Worm (Caenorhabditis elegans) whole organism, L4 larva: ENCODE measurements around the gene col-116.
A peak's percentile ranks its signal among the peaks of the same experiment; 100 is the strongest.

ENCODE experiments used
- F10B5.3 ChIP-seq: sonication (generic microtip); optimal IDR thresholded peaks from 2 replicates; lab custom pipeline; 2016; ENCODE audit warnings: mild to moderate bottlenecking, missing genetic modification characterization, missing compliant biosample characterization
- F44E2.7 ChIP-seq: fragments of 200-800 bp; sonication (Bioruptor generic); IDR thresholded peaks from 2 replicates; pipeline ENCODE4 v2.1.2; 2022; ENCODE audit warnings: missing genetic modification characterization, missing compliant biosample characterization
- Y105C5A.15 ChIP-seq: fragments of 200-800 bp; sonication (Bioruptor generic); IDR thresholded peaks from 2 replicates; pipeline ENCODE4 v1.3.6; 2022; ENCODE audit warnings: missing genetic modification characterization, missing compliant biosample characterization
- Y5F2A.4 ChIP-seq: fragments of 200-800 bp; sonication (Bioruptor generic); optimal IDR thresholded peaks from 2 replicates; lab custom pipeline; 2018; ENCODE audit warnings: mild to moderate bottlenecking, missing genetic modification characterization, missing compliant biosample characterization
- ZK337.2 ChIP-seq: fragments of 200-800 bp; sonication (Bioruptor generic); IDR thresholded peaks from 2 replicates; pipeline ENCODE4 v1.3.6; 2022; ENCODE audit warnings: missing genetic modification reagents, missing genetic modification characterization, missing compliant biosample characterization
- aha-1 ChIP-seq: fragments of 150-350 bp; peaks from one replicate; lab custom pipeline; 2014; ENCODE audit warnings: missing biosample characterization, missing genetic modification characterization
- aly-2 ChIP-seq: sonication (generic microtip); optimal IDR thresholded peaks from 2 replicates; lab custom pipeline; 2018; ENCODE audit warnings: missing biosample characterization, missing genetic modification characterization
- ceh-28 ChIP-seq: fragments of 150-350 bp; optimal IDR thresholded peaks from 2 replicates; lab custom pipeline; 2014; ENCODE audit warnings: missing biosample characterization, missing genetic modification reagents, missing genetic modification characterization
- ceh-32 ChIP-seq: sonication (generic microtip); optimal IDR thresholded peaks from 2 replicates; lab custom pipeline; 2016; ENCODE audit warnings: mild to moderate bottlenecking, missing genetic modification characterization, missing compliant biosample characterization; ENCODE audit not compliant: poor library complexity
- ceh-62 ChIP-seq: sonication (generic microtip); optimal IDR thresholded peaks from 2 replicates; lab custom pipeline; 2017; ENCODE audit warnings: missing biosample characterization, missing genetic modification characterization
- ceh-82 ChIP-seq: sonication (generic microtip); optimal IDR thresholded peaks from 2 replicates; lab custom pipeline; 2017; ENCODE audit warnings: missing biosample characterization, missing genetic modification characterization
- cey-2 ChIP-seq: sonication (generic microtip); optimal IDR thresholded peaks from 3 replicates; lab custom pipeline; 2017; ENCODE audit warnings: missing genetic modification characterization, mild to moderate bottlenecking, missing compliant biosample characterization, antibody characterized with exemption, borderline replicate concordance; ENCODE audit not compliant: insufficient read depth
- ctbp-1 ChIP-seq: fragments of 200-800 bp; sonication (Bioruptor generic); IDR thresholded peaks from 2 replicates; pipeline ENCODE4 v1.3.6; 2022; ENCODE audit warnings: missing genetic modification reagents, missing genetic modification characterization, missing compliant biosample characterization
- daf-12 ChIP-seq: fragments of 150-350 bp; optimal IDR thresholded peaks from 2 replicates; lab custom pipeline; 2014; ENCODE audit warnings: missing biosample characterization, missing genetic modification reagents, missing genetic modification characterization
- daf-16 ChIP-seq, 3 experiments: sonication (generic microtip); optimal IDR thresholded peaks; 2 replicates each; lab custom pipeline; 2016 to 2017; ENCODE audit warnings: missing genetic modification characterization in 3 of 3, missing genetic modification reagents in 3 of 3, mild to moderate bottlenecking in 2 of 3, missing compliant biosample characterization in 2 of 3, missing biosample characterization in 1 of 3, moderate library complexity in 1 of 3
- daf-19 ChIP-seq: fragments of 200-800 bp; sonication (Bioruptor generic); conservative IDR thresholded peaks from 2 replicates; pipeline ENCODE4 v1.3.6; 2022; ENCODE audit warnings: missing genetic modification characterization, missing compliant biosample characterization
- dmd-6 ChIP-seq: fragments of 200-800 bp; sonication (Bioruptor generic); IDR thresholded peaks from 2 replicates; pipeline ENCODE4 v1.3.6; 2022; ENCODE audit warnings: missing genetic modification reagents, missing genetic modification characterization, missing compliant biosample characterization
- dmd-8 ChIP-seq: fragments of 200-800 bp; sonication (Bioruptor generic); IDR thresholded peaks from 2 replicates; pipeline ENCODE4 v1.3.6; 2022; ENCODE audit warnings: missing genetic modification characterization, missing compliant biosample characterization
- duxl-1 ChIP-seq: sonication (generic microtip); optimal IDR thresholded peaks from 2 replicates; lab custom pipeline; 2016; ENCODE audit warnings: mild to moderate bottlenecking, missing genetic modification characterization, moderate library complexity, missing compliant biosample characterization; ENCODE audit not compliant: poor library complexity
- egl-27 ChIP-seq: sonication (generic microtip); optimal IDR thresholded peaks from 3 replicates; lab custom pipeline; 2017; ENCODE audit warnings: missing biosample characterization, missing genetic modification reagents, missing genetic modification characterization
- gei-8 ChIP-seq: fragments of 200-800 bp; sonication (Bioruptor generic); optimal IDR thresholded peaks from 2 replicates; lab custom pipeline; 2018; ENCODE audit warnings: mild to moderate bottlenecking, missing genetic modification characterization, missing compliant biosample characterization
- hif-1 ChIP-seq, 2 experiments: sonication (generic microtip); optimal IDR thresholded peaks; 2 replicates each; lab custom pipeline; 2016 to 2017; ENCODE audit warnings: missing compliant biosample characterization in 2 of 2, missing genetic modification characterization in 2 of 2, missing genetic modification reagents in 2 of 2, missing genotype in 2 of 2, mild to moderate bottlenecking in 1 of 2
- hlh-30 ChIP-seq: sonication (generic microtip); optimal IDR thresholded peaks from 2 replicates; lab custom pipeline; 2017; ENCODE audit warnings: antibody characterized with exemption, mild to moderate bottlenecking, missing genetic modification characterization, missing compliant biosample characterization; ENCODE audit not compliant: insufficient read depth
- jun-1 ChIP-seq: fragments of 150-350 bp; optimal IDR thresholded peaks from 2 replicates; lab custom pipeline; 2014; ENCODE audit warnings: missing biosample characterization, missing genetic modification reagents, missing genetic modification characterization
- lin-13 ChIP-seq: fragments of 150-350 bp; optimal IDR thresholded peaks from 2 replicates; lab custom pipeline; 2014; ENCODE audit warnings: missing biosample characterization, missing genetic modification reagents, missing genetic modification characterization
- lin-39 ChIP-seq: fragments of 150-350 bp; optimal IDR thresholded peaks from 2 replicates; lab custom pipeline; 2014; ENCODE audit warnings: missing biosample characterization, missing genetic modification reagents, missing genetic modification characterization
- lir-3 ChIP-seq: sonication (generic microtip); optimal IDR thresholded peaks from 2 replicates; lab custom pipeline; 2016; ENCODE audit warnings: mild to moderate bottlenecking, missing genetic modification characterization, missing compliant biosample characterization
- lsy-2 ChIP-seq, 2 experiments: fragments of 150-350 bp in 1 of 2; sonication (generic microtip) in 1 of 2; optimal IDR thresholded peaks; 2 replicates each; lab custom pipeline; 2014 to 2017; ENCODE audit warnings: missing biosample characterization in 2 of 2, missing genetic modification characterization in 2 of 2
- madf-5 ChIP-seq, 2 experiments: fragments of 200-800 bp; sonication (Bioruptor generic); IDR thresholded peaks; 2 replicates each; pipeline ENCODE4 v1.3.6; 2022; ENCODE audit warnings: missing compliant biosample characterization in 2 of 2, missing genetic modification characterization in 2 of 2
- madf-9 ChIP-seq: fragments of 200-800 bp; sonication (Bioruptor generic); conservative IDR thresholded peaks from 2 replicates; pipeline ENCODE4 v1.3.6; 2022; ENCODE audit warnings: missing genetic modification reagents, missing genetic modification characterization, missing compliant biosample characterization
- mdl-1 ChIP-seq, 2 experiments: fragments of 150-350 bp in 1 of 2; sonication (generic microtip) in 1 of 2; optimal IDR thresholded peaks; 2 replicates each; lab custom pipeline; 2014 to 2017; ENCODE audit warnings: missing biosample characterization in 2 of 2, missing genetic modification characterization in 2 of 2
- mep-1 ChIP-seq: fragments of 150-350 bp; sonication (generic microtip); optimal IDR thresholded peaks from 3 replicates; lab custom pipeline; 2014; ENCODE audit warnings: missing biosample characterization, missing genetic modification characterization
- mes-2 ChIP-seq: sonication (generic microtip); optimal IDR thresholded peaks from 2 replicates; lab custom pipeline; 2016; ENCODE audit warnings: missing genotype, mild to moderate bottlenecking, missing genetic modification characterization, missing compliant biosample characterization; ENCODE audit not compliant: poor library complexity, severe bottlenecking
- nhr-25 ChIP-seq: sonication (generic microtip); optimal IDR thresholded peaks from 2 replicates; lab custom pipeline; 2017; ENCODE audit warnings: missing genetic modification characterization, mild to moderate bottlenecking, missing compliant biosample characterization, antibody characterized with exemption, moderate library complexity, borderline replicate concordance; ENCODE audit not compliant: insufficient read depth
- nhr-42 ChIP-seq: fragments of 200-800 bp; sonication (Bioruptor generic); IDR thresholded peaks from 2 replicates; pipeline ENCODE4 v1.3.6; 2022; ENCODE audit warnings: missing genetic modification characterization, missing compliant biosample characterization
- nhr-48 ChIP-seq: sonication (generic microtip); optimal IDR thresholded peaks from 2 replicates; lab custom pipeline; 2016; ENCODE audit warnings: mild to moderate bottlenecking, missing genetic modification characterization, missing compliant biosample characterization
- nhr-6 ChIP-seq: fragments of 150-350 bp; optimal IDR thresholded peaks from 2 replicates; lab custom pipeline; 2014; ENCODE audit warnings: missing biosample characterization, missing genetic modification characterization
- nhr-76 ChIP-seq: fragments of 150-350 bp; optimal IDR thresholded peaks from 2 replicates; lab custom pipeline; 2014; ENCODE audit warnings: missing biosample characterization, missing genetic modification characterization
- set-16 ChIP-seq: fragments of 200-800 bp; sonication (Bioruptor generic); IDR thresholded peaks from 2 replicates; pipeline ENCODE4 v1.3.6; 2022; ENCODE audit warnings: missing genetic modification reagents, missing genetic modification characterization, missing compliant biosample characterization
- skn-1 ChIP-seq: fragments of 150-350 bp; optimal IDR thresholded peaks from 2 replicates; lab custom pipeline; 2014; ENCODE audit warnings: missing biosample characterization, missing genetic modification characterization
- snpc-1.2 ChIP-seq: fragments of 200-800 bp; sonication (Bioruptor generic); IDR thresholded peaks from 2 replicates; pipeline ENCODE4 v1.3.6; 2022; ENCODE audit warnings: missing genetic modification reagents, missing genetic modification characterization, missing compliant biosample characterization
- snpc-4 ChIP-seq: fragments of 150-350 bp; optimal IDR thresholded peaks from 2 replicates; lab custom pipeline; 2014; ENCODE audit warnings: missing biosample characterization, missing genetic modification characterization
- spr-1 ChIP-seq: sonication (generic microtip); optimal IDR thresholded peaks from 2 replicates; lab custom pipeline; 2016; ENCODE audit warnings: mild to moderate bottlenecking, missing genetic modification characterization, missing compliant biosample characterization
- unc-130 ChIP-seq: sonication (generic microtip); optimal IDR thresholded peaks from 2 replicates; lab custom pipeline; 2016; ENCODE audit warnings: missing genetic modification reagents, missing genetic modification characterization, missing compliant biosample characterization
- unc-39 ChIP-seq: sonication (generic microtip); optimal IDR thresholded peaks from 2 replicates; lab custom pipeline; 2017; ENCODE audit warnings: missing biosample characterization, missing genetic modification characterization
- unc-62 ChIP-seq, 3 experiments: fragments of 150-350 bp in 1 of 3; sonication (generic microtip); optimal IDR thresholded peaks in 2 of 3; peaks in 1 of 3; 1 replicate in 1 of 3; 2 replicates in 2 of 3; lab custom pipeline; 2014 to 2017; ENCODE audit warnings: missing biosample characterization in 3 of 3, missing genetic modification characterization in 3 of 3, missing genetic modification reagents in 3 of 3, missing genotype in 1 of 3
- vab-7 ChIP-seq: fragments of 200-800 bp; sonication (Bioruptor generic); IDR thresholded peaks from 2 replicates; pipeline ENCODE4 v1.3.6; 2022; ENCODE audit warnings: missing genetic modification reagents, missing genetic modification characterization, missing compliant biosample characterization
- zag-1 ChIP-seq: fragments of 150-350 bp; optimal IDR thresholded peaks from 2 replicates; lab custom pipeline; 2014; ENCODE audit warnings: missing biosample characterization, missing genetic modification characterization
- zfp-2 ChIP-seq: sonication (generic microtip); optimal IDR thresholded peaks from 2 replicates; lab custom pipeline; 2016; ENCODE audit warnings: mild to moderate bottlenecking, missing genetic modification characterization, missing compliant biosample characterization
- zip-11 ChIP-seq: fragments of 200-800 bp; sonication (Bioruptor generic); IDR thresholded peaks from 2 replicates; pipeline ENCODE4 v1.3.6; 2022; ENCODE audit warnings: missing genetic modification characterization, missing compliant biosample characterization

The col-116 gene

ce11 chrIV:8379278-8379677 is 23.6 kb downstream of the col-116 start, which contains the start of gene nap-1 (continued):
- TF ChIP-seq lin-39 (tag; lab: Kevin White, UChicago) (no peak), mdl-1 (tag; optimal IDR thresholded peaks at IDR 0.05; lab: Kevin White, UChicago) (peak in 1 of 2 experiments; percentile 12), daf-16 (GFP tag; optimal IDR thresholded peaks at IDR 0.05; lab: Kevin White, UChicago) (no peak), daf-16 (tag; optimal IDR thresholded peaks at IDR 0.05; lab: Kevin White, UChicago) (peak; percentile 87), hlh-30 (tag; lab: Kevin White, UChicago) (peak; percentile 78), aly-2 (tag; lab: Kevin White, UChicago) (no peak), Y5F2A.4 (no peak), daf-12 (tag; lab: Kevin White, UChicago) (no peak), spr-1 (no peak), snpc-4 (no peak), vab-7 (GFP tag; lab: Robert Waterston, UW) (no peak), unc-130 (peak; percentile 35), egl-27 (tag; lab: Kevin White, UChicago) (no peak), nhr-25 (tag; lab: Kevin White, UChicago) (peak; percentile 21), Y105C5A.15 (no peak), unc-39 (tag; lab: Kevin White, UChicago) (no peak), lir-3 (tag; lab: Kevin White, UChicago) (no peak), hif-1 (tag; optimal IDR thresholded peaks at IDR 0.05; lab: Kevin White, UChicago) (peak in 1 of 2 experiments; percentile 40), lsy-2 (tag; optimal IDR thresholded peaks at IDR 0.05; lab: Kevin White, UChicago) (peak; percentile 46 to 92), nhr-76 (tag; lab: Kevin White, UChicago) (no peak), zip-11 (GFP tag; lab: Robert Waterston, UW) (no peak), dmd-8 (GFP tag; lab: Robert Waterston, UW) (no peak), unc-62 (GFP tag; optimal IDR thresholded peaks at IDR 0.05 in 1 of 2; lab: Kevin White, UChicago) (peak in 1 of 2 experiments; percentile 20), unc-62 (tag; optimal IDR thresholded peaks at IDR 0.05; lab: Kevin White, UChicago) (no peak), snpc-1.2 (GFP tag; lab: Robert Waterston, UW) (no peak), madf-9 (GFP tag; lab: Robert Waterston, UW) (no peak), ceh-62 (tag; lab: Kevin White, UChicago) (no peak), nhr-6 (tag; lab: Kevin White, UChicago) (peak; percentile 60), cey-2 (tag; lab: Kevin White, UChicago) (no peak), gei-8 (GFP tag; lab: Kevin White, UChicago) (no peak), F44E2.7 (no peak), dmd-6 (GFP tag; lab: Robert Waterston, UW) (peak; percentile 44; the same call in 1 of the 2 replicates), lin-13 (GFP tag; lab: Kevin White, UChicago) (peak; percentile 84), ceh-82 (no peak), aha-1 (tag; lab: Kevin White, UChicago) (peak; percentile 39), madf-5 (GFP tag; IDR thresholded peaks at IDR 0.05; lab: Robert Waterston, UW) (no peak), ctbp-1 (no peak), ceh-32 (no peak), nhr-48 (tag; lab: Kevin White, UChicago) (no peak), daf-19 (GFP tag; lab: Robert Waterston, UW) (no peak), nhr-42 (GFP tag; lab: Robert Waterston, UW) (no peak), set-16 (no peak), duxl-1 (no peak), mes-2 (tag; lab: Kevin White, UChicago) (no peak), jun-1 (no peak), skn-1 (tag; lab: Kevin White, UChicago) (no peak), zfp-2 (tag; lab: Kevin White, UChicago) (no peak), ZK337.2 (no peak), F10B5.3 (tag; lab: Kevin White, UChicago) (no peak), mep-1 (peak; percentile 87), zag-1 (tag; lab: Kevin White, UChicago) (no peak), ceh-28 (tag; lab: Kevin White, UChicago) (no peak)
